Worm (Caenorhabditis elegans) whole organism, L3 larva: ENCODE results near the gene alh-4.

Source experiments
- R02D3.7 ChIP-seq: fragments of 150-350 bp; optimal IDR thresholded peaks from 2 replicates; lab custom pipeline; 2014; ENCODE audit warnings: missing biosample characterization, missing genetic modification characterization
- aly-2 ChIP-seq: fragments of 150-350 bp; optimal IDR thresholded peaks from 2 replicates; lab custom pipeline; 2014; ENCODE audit warnings: missing biosample characterization, missing genetic modification characterization
- elt-3 ChIP-seq, 3 experiments: fragments of 150-350 bp in 1 of 3; sonication (generic microtip) in 2 of 3; optimal IDR thresholded peaks; 2 replicates in 2 of 3; 4 replicates in 1 of 3; lab custom pipeline; 2014 to 2017; ENCODE audit warnings: missing biosample characterization in 3 of 3, missing genetic modification characterization in 3 of 3
- eor-1 ChIP-seq, 2 experiments: fragments of 150-350 bp; optimal IDR thresholded peaks; 2 replicates each; lab custom pipeline; 2014 to 2018; ENCODE audit warnings: missing biosample characterization in 2 of 2, missing genetic modification characterization in 2 of 2
- hmg-11 ChIP-seq: sonication (generic microtip); optimal IDR thresholded peaks from 2 replicates; lab custom pipeline; 2016; ENCODE audit warnings: missing genetic modification characterization, missing compliant biosample characterization
- mdl-1 ChIP-seq: fragments of 150-350 bp; optimal IDR thresholded peaks from 2 replicates; lab custom pipeline; 2014; ENCODE audit warnings: missing biosample characterization, missing genetic modification characterization
- nfya-1 ChIP-seq: sonication (generic microtip); optimal IDR thresholded peaks from 2 replicates; lab custom pipeline; 2017; ENCODE audit warnings: missing genetic modification characterization, mild to moderate bottlenecking, missing compliant biosample characterization, antibody characterized with exemption, moderate library complexity; ENCODE audit not compliant: insufficient read depth
- nhr-237 ChIP-seq: fragments of 150-350 bp; optimal IDR thresholded peaks from 2 replicates; lab custom pipeline; 2014; ENCODE audit warnings: missing biosample characterization, missing genetic modification characterization
- nhr-28 ChIP-seq: fragments of 150-350 bp; optimal IDR thresholded peaks from 2 replicates; lab custom pipeline; 2014; ENCODE audit warnings: missing biosample characterization, missing genetic modification characterization
- nhr-43 ChIP-seq: sonication (generic microtip); optimal IDR thresholded peaks from 2 replicates; lab custom pipeline; 2016; ENCODE audit warnings: mild to moderate bottlenecking, missing genetic modification characterization, missing compliant biosample characterization; ENCODE audit not compliant: poor library complexity, severe bottlenecking
- pqm-1 ChIP-seq: fragments of 150-350 bp; optimal IDR thresholded peaks from 2 replicates; lab custom pipeline; 2017; ENCODE audit warnings: missing biosample characterization, missing genetic modification characterization, inconsistent platforms
- snpc-4 ChIP-seq: fragments of 150-350 bp; optimal IDR thresholded peaks from 2 replicates; lab custom pipeline; 2014; ENCODE audit warnings: missing biosample characterization, missing genetic modification characterization

DNA sequence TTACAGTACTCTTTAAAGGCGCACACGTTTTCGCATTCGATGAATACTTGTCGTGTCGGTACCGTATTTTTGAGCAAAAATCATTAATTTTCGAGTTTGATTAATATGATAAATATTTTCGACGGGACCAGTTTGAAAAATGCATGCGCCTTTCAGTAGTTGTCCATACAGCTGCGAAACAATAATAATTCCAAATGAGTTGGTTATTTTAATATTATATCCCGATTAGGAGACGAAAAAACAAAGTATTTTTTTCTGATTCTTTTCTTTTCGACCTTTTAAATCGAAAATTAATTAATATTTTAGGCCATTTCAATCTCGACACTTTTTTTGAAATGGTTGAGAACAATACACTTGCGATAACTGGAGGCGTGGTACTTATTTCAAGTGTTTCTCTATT, 8.9 kb upstream of the alh-4 start, which contains the start of gene T05H4.4:
- TF ChIP-seq nfya-1 (tag; lab: Kevin White, UChicago) (no peak), mdl-1 (tag; lab: Kevin White, UChicago) (no peak), hmg-11 (tag; lab: Kevin White, UChicago) (no peak), R02D3.7 (tag; lab: Kevin White, UChicago) (no peak), aly-2 (tag; lab: Kevin White, UChicago) (no peak), nhr-28 (tag; lab: Kevin White, UChicago) (no peak), nhr-43 (tag; lab: Kevin White, UChicago) (no peak), eor-1 (tag; optimal IDR thresholded peaks at IDR 0.05; lab: Kevin White, UChicago) (no peak), elt-3 (tag; optimal IDR thresholded peaks at IDR 0.05; lab: Kevin White, UChicago) (no peak), nhr-237 (tag; lab: Kevin White, UChicago) (no peak), pqm-1 (tag; lab: Kevin White, UChicago) (no peak), snpc-4 (no peak)
